Worm (Caenorhabditis elegans): Measurements from ENCODE around the gene ncam-1.

DNA sequence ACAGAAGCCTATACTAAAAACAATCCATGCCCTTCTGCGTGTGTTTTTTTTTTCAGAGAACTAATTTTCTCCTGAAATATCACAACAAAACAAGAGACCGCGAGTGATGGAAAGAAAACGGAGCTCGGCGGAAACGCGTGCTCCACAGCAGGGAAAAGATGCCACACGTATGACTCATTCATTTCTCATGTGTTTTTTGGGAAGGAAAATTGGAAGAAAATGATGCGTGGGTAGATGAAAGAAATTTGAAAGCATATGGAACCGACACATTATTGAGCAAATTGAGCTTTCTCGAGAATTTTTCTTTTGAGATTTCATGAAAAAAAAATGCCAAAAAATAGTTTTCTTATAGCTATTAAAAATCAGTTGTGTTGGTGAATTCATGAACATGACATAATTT lies 34.6 kb downstream of the ncam-1 start:
- TF ChIP-seq lin-39 (tag; optimal IDR thresholded peaks at IDR 0.05) = no peak
- no peak for TF ChIP-seq ama-1 (optimal IDR thresholded peaks at IDR 0.05)
- no peak for TF ChIP-seq nhr-77 (tag; optimal IDR thresholded peaks at IDR 0.05)
- no peak for TF ChIP-seq mab-5 (tag; optimal IDR thresholded peaks at IDR 0.05)
- TF ChIP-seq R02D3.7 (tag; optimal IDR thresholded peaks at IDR 0.05) = no peak
- TF ChIP-seq alr-1 (tag; optimal IDR thresholded peaks at IDR 0.05) = no peak
- no peak for TF ChIP-seq unc-39 (tag; optimal IDR thresholded peaks at IDR 0.05)
- no peak for TF ChIP-seq snpc-4 (tag; optimal IDR thresholded peaks at IDR 0.05)
- TF ChIP-seq aly-2 (tag; optimal IDR thresholded peaks at IDR 0.05) = no peak
- TF ChIP-seq lin-13 (GFP tag; optimal IDR thresholded peaks at IDR 0.05) = no peak
- no peak for TF ChIP-seq ZK546.5 (tag; optimal IDR thresholded peaks at IDR 0.05)
- TF ChIP-seq mdl-1 (tag; optimal IDR thresholded peaks at IDR 0.05) = no peak
- TF ChIP-seq lsy-2 (tag; optimal IDR thresholded peaks at IDR 0.05) = no peak
- TF ChIP-seq ceh-16 (tag; optimal IDR thresholded peaks at IDR 0.05) = no peak
